Worm (Caenorhabditis elegans) whole organism, L4 larva: Measurements from ENCODE around the gene F32D1.11.

ENCODE experiments used
- F37D6.2 ChIP-seq: sonication (generic microtip); optimal IDR thresholded peaks from 2 replicates; lab custom pipeline; 2016; ENCODE audit warnings: mild to moderate bottlenecking, missing genetic modification characterization, missing compliant biosample characterization
- F49E8.2 ChIP-seq: sonication (generic microtip); optimal IDR thresholded peaks from 2 replicates; lab custom pipeline; 2016; ENCODE audit warnings: missing compliant biosample characterization, mild to moderate bottlenecking, missing genetic modification characterization, borderline replicate concordance
- aly-2 ChIP-seq: sonication (generic microtip); optimal IDR thresholded peaks from 2 replicates; lab custom pipeline; 2018; ENCODE audit warnings: missing biosample characterization, missing genetic modification characterization
- ceh-20 ChIP-seq: fragments of 200-800 bp; sonication (Bioruptor generic); IDR thresholded peaks from 2 replicates; pipeline ENCODE4 v1.3.6; 2022; ENCODE audit warnings: missing genetic modification reagents, missing genetic modification characterization, missing compliant biosample characterization
- fkh-10 ChIP-seq: fragments of 150-350 bp; optimal IDR thresholded peaks from 2 replicates; lab custom pipeline; 2014; ENCODE audit warnings: missing biosample characterization, missing genetic modification reagents, missing genetic modification characterization
- lin-1 ChIP-seq: fragments of 200-800 bp; sonication (Bioruptor generic); IDR thresholded peaks from 2 replicates; pipeline ENCODE4 v1.3.6; 2022; ENCODE audit warnings: missing genetic modification reagents, missing genetic modification characterization, missing compliant biosample characterization
- nhr-25 ChIP-seq: sonication (generic microtip); optimal IDR thresholded peaks from 2 replicates; lab custom pipeline; 2017; ENCODE audit warnings: missing genetic modification characterization, mild to moderate bottlenecking, missing compliant biosample characterization, antibody characterized with exemption, moderate library complexity, borderline replicate concordance; ENCODE audit not compliant: insufficient read depth
- pha-4 ChIP-seq, 2 experiments: fragments of 150-350 bp in 1 of 2; fragments of 200-800 bp in 1 of 2; sonication (Bioruptor generic) in 1 of 2; IDR thresholded peaks in 1 of 2; optimal IDR thresholded peaks in 1 of 2; 2 replicates each; pipeline versions ENCODE4 v1.3.6 to Lab custom; 2014 to 2022; ENCODE audit warnings: missing genetic modification characterization in 2 of 2, missing genetic modification reagents in 2 of 2, missing biosample characterization in 1 of 2, missing compliant biosample characterization in 1 of 2

- TF ChIP-seq lin-1 = no peak
- TF ChIP-seq F49E8.2 (tag; lab: Kevin White, UChicago) = no peak
- no peak for TF ChIP-seq pha-4 (GFP tag; IDR thresholded peaks at IDR 0.05; lab: Robert Waterston, UW)
- TF ChIP-seq pha-4 (tag; optimal IDR thresholded peaks at IDR 0.05; lab: Kevin White, UChicago) = no peak
- TF ChIP-seq F37D6.2 (tag; lab: Kevin White, UChicago) = no peak
- no peak for TF ChIP-seq fkh-10
- TF ChIP-seq aly-2 (tag; lab: Kevin White, UChicago) = no peak
- TF ChIP-seq ceh-20 (GFP tag; lab: Robert Waterston, UW) = no peak
- no peak for TF ChIP-seq nhr-25
Observed at ce11 chrV:4407519-4407918, 41.2 kb upstream of the F32D1.11 start, which contains the start of gene nhr-118.
